Worm (Caenorhabditis elegans): ENCODE measurements around the gene nhr-93.

The nhr-93 gene

ce11 chrV:3549553-3549952 lies 11.3 kb upstream of the nhr-93 start, which contains the start of gene sri-21:
Gene sri-21 (plus strand): TSS chrV:3549853.
- TF ChIP-seq zip-5 (tag; optimal IDR thresholded peaks at IDR 0.05) (no peak), Y22D7AL.16 (tag; optimal IDR thresholded peaks at IDR 0.05) (no peak), ceh-9 (tag; optimal IDR thresholded peaks at IDR 0.05) (no peak), C38D4.7 (GFP tag; optimal IDR thresholded peaks at IDR 0.05) (no peak), unc-3 (GFP tag; conservative IDR thresholded peaks at IDR 0.05) (no peak), unc-3 (tag; optimal IDR thresholded peaks at IDR 0.05) (no peak), K02D7.2 (tag; optimal IDR thresholded peaks at IDR 0.05) (no peak), eyg-1 (tag; optimal IDR thresholded peaks at IDR 0.05) (no peak)

DNA sequence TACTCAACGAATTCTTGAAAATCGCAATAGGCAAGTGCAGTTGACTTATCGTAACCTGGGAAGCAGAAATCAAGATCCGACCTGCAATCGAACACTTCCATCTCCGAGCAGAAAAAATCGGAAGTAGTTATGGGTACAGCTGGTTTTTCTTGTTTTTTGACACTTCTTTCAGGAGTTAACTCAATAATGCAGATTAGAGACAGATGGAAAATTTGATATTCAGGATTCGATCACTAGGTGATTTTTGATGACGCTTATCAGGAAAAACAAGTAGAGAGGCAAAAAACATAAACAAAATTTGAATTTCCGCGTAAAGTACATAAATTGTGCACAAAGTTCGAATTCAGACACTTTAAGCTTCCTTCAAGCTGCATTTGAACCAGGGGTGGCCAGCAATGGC lies 10.6 kb upstream of the nhr-93 start, which contains the start of gene srw-130:
Gene srw-130, minus strand, starts transcription at position 101 of the 400 bp plus-strand sequence.
- TF ChIP-seq ets-4 (tag; optimal IDR thresholded peaks at IDR 0.05) (no peak), che-1 (tag; optimal IDR thresholded peaks at IDR 0.05) (no peak), hlh-6 (tag; optimal IDR thresholded peaks at IDR 0.05) (no peak), pag-3 (tag; optimal IDR thresholded peaks at IDR 0.05; ENCODE audit: borderline replicate concordance) (no peak), ceh-24 (tag; optimal IDR thresholded peaks at IDR 0.05) (no peak), hlh-13 (GFP tag; optimal IDR thresholded peaks at IDR 0.05) (no peak), madf-2 (tag; optimal IDR thresholded peaks at IDR 0.05) (no peak), ref-2 (tag; optimal IDR thresholded peaks at IDR 0.05) (no peak), dve-1 (tag; optimal IDR thresholded peaks at IDR 0.05) (no peak), lim-6 (tag; optimal IDR thresholded peaks at IDR 0.05) (no peak)

ce11 chrV:3546517-3546916 lies 8.3 kb upstream of the nhr-93 start, which contains the start of gene srbc-68:
Gene srbc-68 (minus strand): TSS chrV:3546617.
- no peak for TF ChIP-seq nfya-1 (tag; optimal IDR thresholded peaks at IDR 0.05)
- no peak for TF ChIP-seq hlh-13 (GFP tag; optimal IDR thresholded peaks at IDR 0.05)
- no peak for TF ChIP-seq pros-1 (tag; optimal IDR thresholded peaks at IDR 0.05)
- no peak for TF ChIP-seq K09A11.1 (tag; optimal IDR thresholded peaks at IDR 0.05; ENCODE audit: insufficient read depth)
- no peak for TF ChIP-seq K02D7.2 (tag; optimal IDR thresholded peaks at IDR 0.05)

DNA sequence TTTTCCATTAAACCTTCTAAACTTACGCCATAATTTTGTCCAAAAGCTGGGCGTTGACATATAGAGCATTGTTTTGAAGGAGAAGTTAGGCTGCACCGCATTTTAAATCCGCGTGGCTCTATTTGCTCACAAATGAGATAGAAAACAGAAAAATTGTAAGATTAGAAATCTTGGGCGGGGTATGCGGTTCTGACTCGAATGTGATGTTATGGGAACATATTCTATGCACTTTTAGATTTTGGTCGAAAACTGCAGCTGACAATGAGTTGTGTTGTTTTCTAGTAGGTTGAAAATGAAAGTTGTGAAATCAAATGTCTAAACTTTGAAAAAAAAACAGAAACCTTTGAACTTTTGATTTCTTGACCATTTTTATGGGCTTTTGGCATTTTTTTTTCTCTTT lies 5.1 kb upstream of the nhr-93 start, which contains the start of gene nhr-222:
Gene nhr-222, minus strand, starts transcription at position 101 of the 400 bp plus-strand sequence.
- TF ChIP-seq gmeb-2 (tag; optimal IDR thresholded peaks at IDR 0.05) (no peak), C08G9.2 (tag; optimal IDR thresholded peaks at IDR 0.05) (no peak), pqm-1 (tag; optimal IDR thresholded peaks at IDR 0.05) (no peak), fax-1 (tag; optimal IDR thresholded peaks at IDR 0.05) (no peak), elt-2 (tag; optimal IDR thresholded peaks at IDR 0.05) (no peak), zip-5 (tag; optimal IDR thresholded peaks at IDR 0.05) (no peak), madf-2 (tag; optimal IDR thresholded peaks at IDR 0.05) (no peak), hlh-30 (tag; optimal IDR thresholded peaks at IDR 0.05; ENCODE audit: insufficient read depth) (no peak), unc-55 (GFP tag; optimal IDR thresholded peaks at IDR 0.05) (no peak), sox-2 (GFP tag; IDR thresholded peaks at IDR 0.05) (no peak), nhr-11 (tag; optimal IDR thresholded peaks at IDR 0.05) (no peak), ceh-2 (tag; optimal IDR thresholded peaks at IDR 0.05) (no peak)

DNA sequence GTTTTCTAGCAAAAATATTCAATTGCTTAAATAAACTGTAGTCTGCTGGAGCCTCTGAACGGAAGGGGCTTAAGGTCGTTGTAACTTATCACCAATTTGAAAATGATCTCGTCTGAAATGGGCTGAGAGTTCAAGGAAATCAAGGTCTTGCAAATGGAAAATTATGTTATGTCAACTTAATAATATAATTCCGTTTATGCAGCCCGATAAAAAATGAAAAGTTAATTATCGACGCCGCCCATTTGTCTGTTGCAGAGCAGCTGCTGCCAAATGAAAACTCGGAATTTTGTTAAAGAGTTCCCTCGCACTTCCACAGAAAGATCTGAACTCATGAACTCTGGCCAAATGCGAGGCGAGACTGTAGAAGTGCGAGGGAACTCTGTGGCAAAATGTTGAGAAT lies 2.9 kb upstream of the nhr-93 start, which contains the start of gene srbc-67:
Gene srbc-67, minus strand, starts transcription at position 101 of the 400 bp plus-strand sequence.
- TF ChIP-seq K09A11.1 (tag; optimal IDR thresholded peaks at IDR 0.05; ENCODE audit: insufficient read depth), result no peak
- no peak for TF ChIP-seq elt-2 (tag; optimal IDR thresholded peaks at IDR 0.05)

ce11 chrV:3535260-3535659 lies 2.9 kb downstream of the nhr-93 start, which contains the start of gene nhr-221:
Gene nhr-221 (minus strand): TSS chrV:3535360.
- TF ChIP-seq che-1 (tag; optimal IDR thresholded peaks at IDR 0.05) (no peak), ceh-18 (tag; optimal IDR thresholded peaks at IDR 0.05) (no peak), ama-1 (optimal IDR thresholded peaks at IDR 0.05) (no peak), ceh-45 (GFP tag; IDR thresholded peaks at IDR 0.05) (no peak), madf-2 (tag; optimal IDR thresholded peaks at IDR 0.05) (no peak), pha-4 (tag; optimal IDR thresholded peaks at IDR 0.05) (no peak), hlh-30 (tag; optimal IDR thresholded peaks at IDR 0.05; ENCODE audit: insufficient read depth) (no peak)
